Fruit fly (Drosophila melanogaster) whole organism, embryonic: ENCODE results near the gene CG12024.
A peak's percentile ranks its signal among the peaks of the same experiment; 100 is the strongest.

ENCODE experiments used
- BEAF-32 ChIP-seq: fragments of 200-800 bp; sonication (Bioruptor generic); optimal IDR thresholded peaks from 3 replicates; lab custom pipeline; 2017; ENCODE audit warnings: missing biosample characterization, missing genetic modification characterization, mild to moderate bottlenecking, moderate library complexity, missing genetic modification reagents
- BtbVII ChIP-seq: fragments of 200-800 bp; sonication (Bioruptor generic); optimal IDR thresholded peaks from 3 replicates; lab custom pipeline; 2017; ENCODE audit warnings: missing biosample characterization, mild to moderate bottlenecking, missing genetic modification characterization
- C15 ChIP-seq: fragments of 200-800 bp; sonication (Bioruptor generic); IDR thresholded peaks from 3 replicates; pipeline ENCODE4 v1.3.6; 2022; ENCODE audit warnings: missing biosample characterization, missing genetic modification characterization
- CG10274 ChIP-seq: fragments of 200-800 bp; sonication (Bioruptor generic); optimal IDR thresholded peaks from 3 replicates; lab custom pipeline; 2017; ENCODE audit warnings: missing biosample characterization, mild to moderate bottlenecking, missing genetic modification characterization
- CG11723 ChIP-seq: fragments of 200-800 bp; sonication (Bioruptor generic); optimal IDR thresholded peaks from 2 replicates; lab custom pipeline; 2017; ENCODE audit warnings: missing biosample characterization, mild to moderate bottlenecking, missing genetic modification characterization
- CG1233 ChIP-seq: fragments of 200-800 bp; sonication (Bioruptor generic); optimal IDR thresholded peaks from 4 replicates; lab custom pipeline; 2018; ENCODE audit warnings: missing biosample characterization, mild to moderate bottlenecking, missing genetic modification characterization
- CG13296 ChIP-seq: fragments of 200-800 bp; sonication (Bioruptor generic); optimal IDR thresholded peaks from 3 replicates; lab custom pipeline; 2018; ENCODE audit warnings: missing biosample characterization, mild to moderate bottlenecking, missing genetic modification characterization
- CG13775 ChIP-seq: fragments of 200-800 bp; sonication (Bioruptor generic); optimal IDR thresholded peaks from 3 replicates; lab custom pipeline; 2017; ENCODE audit warnings: missing biosample characterization, mild to moderate bottlenecking, missing genetic modification characterization
- CG13894 ChIP-seq: fragments of 200-800 bp; sonication (Bioruptor generic); optimal IDR thresholded peaks from 3 replicates; lab custom pipeline; 2018; ENCODE audit warnings: missing biosample characterization, mild to moderate bottlenecking, missing genetic modification characterization, moderate library complexity
- CG14667 ChIP-seq: fragments of 200-800 bp; sonication (Bioruptor generic); IDR thresholded peaks from 2 replicates; pipeline ENCODE4 v1.3.6; 2022; ENCODE audit warnings: missing biosample characterization, missing genetic modification characterization
- CG15073 ChIP-seq: fragments of 200-800 bp; sonication (Bioruptor generic); optimal IDR thresholded peaks from 2 replicates; lab custom pipeline; 2016; ENCODE audit warnings: missing biosample characterization, missing genetic modification characterization
- CG15514 ChIP-seq: fragments of 200-800 bp; sonication (Bioruptor generic); optimal IDR thresholded peaks from 3 replicates; lab custom pipeline; 2017; ENCODE audit warnings: missing biosample characterization, missing genetic modification characterization, mild to moderate bottlenecking, moderate library complexity, missing genetic modification reagents
- CG1603 ChIP-seq: fragments of 200-800 bp; sonication (Bioruptor generic); optimal IDR thresholded peaks from 2 replicates; lab custom pipeline; 2019; ENCODE audit warnings: missing biosample characterization, mild to moderate bottlenecking, missing genetic modification characterization, moderate library complexity
- CG16779 ChIP-seq: fragments of 200-800 bp; sonication (Bioruptor generic); IDR thresholded peaks from 2 replicates; pipeline ENCODE4 v1.3.6; 2022; ENCODE audit warnings: missing biosample characterization, missing genetic modification characterization
- CG17186 ChIP-seq: fragments of 200-800 bp; sonication (Bioruptor generic); optimal IDR thresholded peaks from 3 replicates; lab custom pipeline; 2017; ENCODE audit warnings: missing biosample characterization, missing genetic modification reagents, missing genetic modification characterization
- CG2199 ChIP-seq: fragments of 200-800 bp; sonication (Bioruptor generic); IDR thresholded peaks from 3 replicates; pipeline ENCODE4 v1.3.6; 2022; ENCODE audit warnings: missing biosample characterization, missing genetic modification characterization
- CG3281 ChIP-seq: fragments of 200-800 bp; sonication (Bioruptor generic); optimal IDR thresholded peaks from 3 replicates; lab custom pipeline; 2017; ENCODE audit warnings: missing biosample characterization, mild to moderate bottlenecking, missing genetic modification characterization
- CG34376 ChIP-seq: fragments of 200-800 bp; sonication (Bioruptor generic); optimal IDR thresholded peaks from 2 replicates; lab custom pipeline; 2018; ENCODE audit warnings: missing biosample characterization, mild to moderate bottlenecking, missing genetic modification characterization
- CG3726 ChIP-seq: fragments of 200-800 bp; sonication (Bioruptor generic); IDR thresholded peaks from 3 replicates; pipeline ENCODE4, ENCODE4 v1.3.6; 2022; ENCODE audit warnings: missing biosample characterization, missing genetic modification characterization
- CG4730 ChIP-seq: fragments of 200-800 bp; sonication (Bioruptor generic); IDR thresholded peaks from 2 replicates; pipeline ENCODE4 v1.3.6; 2022; ENCODE audit warnings: missing biosample characterization, missing genetic modification characterization
- CG7556 ChIP-seq: fragments of 200-800 bp; sonication (Bioruptor generic); optimal IDR thresholded peaks from 2 replicates; lab custom pipeline; 2017; ENCODE audit warnings: missing biosample characterization, mild to moderate bottlenecking, missing genetic modification characterization
- CG7963 ChIP-seq: fragments of 200-800 bp; sonication (Bioruptor generic); IDR thresholded peaks from 3 replicates; pipeline ENCODE4 v1.3.6; 2022; ENCODE audit warnings: missing biosample characterization, missing genetic modification characterization; ENCODE audit not compliant: partially characterized antibody
- CG9609 ChIP-seq: fragments of 200-800 bp; sonication (Bioruptor generic); optimal IDR thresholded peaks from 3 replicates; lab custom pipeline; 2016; ENCODE audit warnings: missing biosample characterization, missing genetic modification characterization
- Eip74EF ChIP-seq, 2 experiments: fragments of 200-800 bp in 1 of 2; fragments of >200 bp in 1 of 2; sonication (Bioruptor generic) in 1 of 2; optimal IDR thresholded peaks; 2 replicates each; lab custom pipeline; 2017 to 2019; ENCODE audit warnings: missing biosample characterization in 2 of 2, missing genetic modification characterization in 2 of 2, mild to moderate bottlenecking in 1 of 2, moderate library complexity in 1 of 2
- Elba2 ChIP-seq: fragments of 200-800 bp; sonication (Bioruptor generic); optimal IDR thresholded peaks from 3 replicates; lab custom pipeline; 2016; ENCODE audit warnings: missing biosample characterization, missing genetic modification characterization
- Fer2 ChIP-seq: fragments of 200-800 bp; sonication (Bioruptor generic); optimal IDR thresholded peaks from 2 replicates; lab custom pipeline; 2018; ENCODE audit warnings: missing biosample characterization, mild to moderate bottlenecking, missing genetic modification characterization, moderate library complexity
- Fer3 ChIP-seq: fragments of 200-800 bp; sonication (Bioruptor generic); optimal IDR thresholded peaks from 2 replicates; lab custom pipeline; 2018; ENCODE audit warnings: missing biosample characterization, mild to moderate bottlenecking, missing genetic modification characterization, moderate library complexity
- HmgD ChIP-seq: fragments of 200-800 bp; sonication (Bioruptor generic); optimal IDR thresholded peaks from 3 replicates; lab custom pipeline; 2016; ENCODE audit warnings: missing biosample characterization, missing genetic modification characterization
- Jarid2 ChIP-seq: fragments of 200-800 bp; sonication (Bioruptor generic); optimal IDR thresholded peaks from 3 replicates; lab custom pipeline; 2017; ENCODE audit warnings: mild to moderate bottlenecking, missing biosample characterization, missing genetic modification reagents, missing genetic modification characterization
- Mad ChIP-seq: fragments of 200-800 bp; sonication (Bioruptor generic); optimal IDR thresholded peaks from 2 replicates; lab custom pipeline; 2016; ENCODE audit warnings: missing biosample characterization, missing genetic modification characterization
- Mes4 ChIP-seq: fragments of 200-800 bp; sonication (Bioruptor generic); optimal IDR thresholded peaks from 2 replicates; lab custom pipeline; 2016; ENCODE audit warnings: missing biosample characterization, missing genetic modification characterization
- NFAT ChIP-seq: fragments of 200-800 bp; sonication (Bioruptor generic); IDR thresholded peaks from 2 replicates; pipeline ENCODE4 v1.3.6; 2022; ENCODE audit warnings: missing biosample characterization, missing genetic modification characterization
- Rfx ChIP-seq: fragments of 200-800 bp; sonication (Bioruptor generic); IDR thresholded peaks from 2 replicates; pipeline ENCODE4 v1.3.6; 2022; ENCODE audit warnings: missing biosample characterization, missing genetic modification characterization
- Sox100B ChIP-seq: fragments of 200-800 bp; sonication (Bioruptor generic); optimal IDR thresholded peaks from 3 replicates; lab custom pipeline; 2018; ENCODE audit warnings: missing biosample characterization, mild to moderate bottlenecking, missing genetic modification characterization
- Sry-δ ChIP-seq: fragments of 200-800 bp; sonication (Bioruptor generic); optimal IDR thresholded peaks from 2 replicates; lab custom pipeline; 2016; ENCODE audit warnings: missing biosample characterization, missing genetic modification characterization
- dysf ChIP-seq: fragments of 200-800 bp; sonication (Bioruptor generic); IDR thresholded peaks from 3 replicates; pipeline ENCODE4 v1.3.6; 2022; ENCODE audit warnings: missing biosample characterization, missing genetic modification characterization
- gro ChIP-seq: fragments of 200-800 bp; sonication (Bioruptor generic); optimal IDR thresholded peaks from 2 replicates; lab custom pipeline; 2016; ENCODE audit warnings: missing biosample characterization, missing genetic modification characterization
- ham ChIP-seq: fragments of 200-800 bp; sonication (Bioruptor generic); IDR thresholded peaks from 2 replicates; pipeline ENCODE4 v1.3.6; 2022; ENCODE audit warnings: missing biosample characterization, missing genetic modification characterization
- kni ChIP-seq: fragments of 200-800 bp; sonication (Bioruptor generic); optimal IDR thresholded peaks from 3 replicates; lab custom pipeline; 2017; ENCODE audit warnings: mild to moderate bottlenecking, missing biosample characterization, missing genetic modification reagents, missing genetic modification characterization
- lola ChIP-seq, 3 experiments: fragments of >200 bp in 2 of 3; fragments of 200-800 bp in 1 of 3; sonication (Bioruptor generic) in 1 of 3; optimal IDR thresholded peaks; 2 replicates each; lab custom pipeline; 2017 to 2019; ENCODE audit warnings: missing biosample characterization in 3 of 3, missing genetic modification characterization in 3 of 3, mild to moderate bottlenecking in 1 of 3, moderate library complexity in 1 of 3
- mam ChIP-seq: fragments of 200-800 bp; sonication (Bioruptor generic); optimal IDR thresholded peaks from 3 replicates; lab custom pipeline; 2016; ENCODE audit warnings: missing biosample characterization, missing genetic modification characterization
- nerfin-1 ChIP-seq: fragments of 200-800 bp; sonication (Bioruptor generic); optimal IDR thresholded peaks from 3 replicates; lab custom pipeline; 2019; ENCODE audit warnings: missing biosample characterization, mild to moderate bottlenecking, missing genetic modification characterization, moderate library complexity
- onecut ChIP-seq: fragments of 200-800 bp; sonication (Bioruptor generic); IDR thresholded peaks from 2 replicates; pipeline ENCODE4 v1.3.6; 2022; ENCODE audit warnings: missing biosample characterization, missing genetic modification characterization
- pnt ChIP-seq: fragments of 200-800 bp; sonication (Bioruptor generic); optimal IDR thresholded peaks from 3 replicates; lab custom pipeline; 2016; ENCODE audit warnings: missing biosample characterization, missing genetic modification characterization
- shn ChIP-seq: fragments of 200-800 bp; sonication (Bioruptor generic); optimal IDR thresholded peaks from 3 replicates; lab custom pipeline; 2016; ENCODE audit warnings: missing biosample characterization, missing genetic modification characterization
- sim ChIP-seq: fragments of 200-800 bp; sonication (Bioruptor generic); IDR thresholded peaks from 2 replicates; pipeline ENCODE4 v1.3.6; 2022; ENCODE audit warnings: missing biosample characterization, missing genetic modification characterization
- stc ChIP-seq: fragments of 200-800 bp; sonication (Bioruptor generic); IDR thresholded peaks from 2 replicates; pipeline ENCODE4 v1.3.6; 2022; ENCODE audit warnings: missing biosample characterization, missing genetic modification characterization
- trh ChIP-seq: fragments of 200-800 bp; sonication (Bioruptor generic); optimal IDR thresholded peaks from 2 replicates; lab custom pipeline; 2016; ENCODE audit warnings: missing biosample characterization, missing genetic modification characterization
- vvl ChIP-seq: fragments of 200-800 bp; sonication (Bioruptor generic); IDR thresholded peaks from 2 replicates; pipeline ENCODE4 v1.3.6; 2022; ENCODE audit warnings: missing biosample characterization, missing genetic modification characterization

The CG12024 gene

DNA sequence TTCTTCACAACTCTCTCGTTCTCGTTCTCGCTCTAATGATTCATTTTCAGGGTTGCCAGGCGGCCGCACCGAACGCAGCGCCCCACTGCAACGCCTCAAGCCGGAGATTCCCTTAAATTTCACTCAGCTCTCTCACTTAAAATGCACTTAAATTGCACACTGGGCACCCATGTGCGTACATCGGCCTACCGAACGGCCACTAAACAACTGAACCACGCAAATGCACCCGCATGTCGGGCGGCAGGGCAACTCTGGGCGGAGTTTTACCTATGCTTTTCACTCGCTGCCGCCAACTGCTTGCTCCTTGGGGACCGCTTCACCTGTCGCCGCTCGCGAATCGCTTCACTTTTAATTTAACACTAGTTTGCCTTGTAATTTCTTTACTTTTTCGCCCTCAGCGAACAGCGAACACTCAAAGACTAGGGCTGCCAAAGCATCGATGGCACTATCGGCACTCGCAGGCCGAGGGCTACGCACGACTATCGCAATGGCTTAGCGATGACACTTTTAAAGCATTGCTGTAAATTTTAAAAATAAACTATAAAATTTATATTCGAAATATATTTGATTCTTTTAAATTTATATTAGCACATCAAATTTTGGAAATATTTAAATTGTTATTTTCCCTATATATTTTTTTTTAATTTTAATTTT, 5.0 kb downstream of the CG12024 start, which contains the start of gene Rap1 (continued):
- no peak for TF ChIP-seq CG15073 (GFP tag; lab: Kevin White, UChicago)
- peak; percentile 92 for TF ChIP-seq Rfx (GFP tag; lab: Robert Waterston, UW)
- TF ChIP-seq CG9609 (GFP tag; lab: Kevin White, UChicago), result peak; percentile 29
- no peak for TF ChIP-seq Eip74EF (GFP tag; optimal IDR thresholded peaks at IDR 0.05; lab: Kevin White, UChicago)
- TF ChIP-seq sim (GFP tag; lab: Robert Waterston, UW), result no peak
- TF ChIP-seq CG1603 (tag; lab: Kevin White, UChicago), result peak; percentile 42
- TF ChIP-seq CG16779 (GFP tag; lab: Robert Waterston, UW), result no peak
- peak; percentile 69 for TF ChIP-seq CG17186 (GFP tag; lab: Kevin White, UChicago)
- TF ChIP-seq pnt (GFP tag; lab: Kevin White, UChicago), result peak; percentile 64
- peak; percentile 40 for TF ChIP-seq CG13894 (tag; lab: Kevin White, UChicago)
- 0 out of 3 replicates have a peak, but pooled peaks have one; percentile 33 for TF ChIP-seq C15 (GFP tag; lab: Robert Waterston, UW)
- TF ChIP-seq CG2199 (GFP tag; lab: Robert Waterston, UW), result no peak
- TF ChIP-seq stc, result no peak
- peak; percentile 62 for TF ChIP-seq nerfin-1 (tag; lab: Kevin White, UChicago)
- TF ChIP-seq Sox100B (GFP tag; lab: Kevin White, UChicago), result no peak
- peak in 1 of 3 experiments; percentile 43 for TF ChIP-seq lola (GFP tag; optimal IDR thresholded peaks at IDR 0.05; lab: Kevin White, UChicago)
- TF ChIP-seq shn, result peak; percentile 43
- peak; percentile 44 for TF ChIP-seq Fer2
- TF ChIP-seq mam, result peak; percentile 81
- TF ChIP-seq Elba2 (GFP tag; lab: Kevin White, UChicago), result no peak
- no peak for TF ChIP-seq BtbVII (GFP tag; lab: Kevin White, UChicago)
- peak; percentile 7; the same call in 1 of the 2 replicates for TF ChIP-seq ham (GFP tag; lab: Robert Waterston, UW)
- no peak for TF ChIP-seq Jarid2
- no peak for TF ChIP-seq CG3726
- TF ChIP-seq CG1233 (GFP tag; lab: Kevin White, UChicago), result peak; percentile 52
- peak; percentile 69 for TF ChIP-seq CG3281 (GFP tag; lab: Kevin White, UChicago)
- TF ChIP-seq dysf (GFP tag; lab: Robert Waterston, UW), result peak; percentile 77
- TF ChIP-seq CG4730 (GFP tag; lab: Robert Waterston, UW), result peak; percentile 69
- peak; percentile 63 for TF ChIP-seq CG13775 (GFP tag; lab: Kevin White, UChicago)
- TF ChIP-seq vvl (GFP tag; lab: Robert Waterston, UW), result peak; percentile 81
- peak; percentile 40 for TF ChIP-seq gro (GFP tag; lab: Kevin White, UChicago)
- TF ChIP-seq CG13296 (GFP tag; lab: Kevin White, UChicago), result peak; percentile 60
- peak; percentile 88 for TF ChIP-seq Sry-δ (GFP tag; lab: Kevin White, UChicago)
- peak; percentile 13 for TF ChIP-seq HmgD (GFP tag; lab: Kevin White, UChicago)
- TF ChIP-seq Fer3, result peak; percentile 65
- TF ChIP-seq onecut, result peak; percentile 47
- TF ChIP-seq CG15514, result peak; percentile 86
- TF ChIP-seq CG7963 (GFP tag; lab: Robert Waterston, UW), result peak; percentile 85
- TF ChIP-seq kni (GFP tag; lab: Kevin White, UChicago), result peak; percentile 49
- TF ChIP-seq CG10274, result no peak
- peak; percentile 54 for TF ChIP-seq CG34376 (GFP tag; lab: Kevin White, UChicago)
- TF ChIP-seq Mes4 (GFP tag; lab: Kevin White, UChicago), result peak; percentile 0
- TF ChIP-seq Mad (GFP tag; lab: Kevin White, UChicago), result peak; percentile 2
- TF ChIP-seq trh (GFP tag; lab: Kevin White, UChicago), result peak; percentile 22
- TF ChIP-seq BEAF-32 (GFP tag; lab: Kevin White, UChicago), result peak; percentile 91
- peak; percentile 23 for TF ChIP-seq CG7556 (GFP tag; lab: Kevin White, UChicago)
- TF ChIP-seq NFAT (GFP tag; lab: Robert Waterston, UW), result peak; percentile 89
- TF ChIP-seq CG11723 (GFP tag; lab: Kevin White, UChicago), result peak; percentile 32
- TF ChIP-seq CG14667 (GFP tag; lab: Robert Waterston, UW), result peak; percentile 74
